Worm (Caenorhabditis elegans) whole organism, L2 larva: ENCODE results near the gene F19B10.1.

Source experiments
- C34F6.9 ChIP-seq: fragments of 150-350 bp; optimal IDR thresholded peaks from 2 replicates; lab custom pipeline; 2014; ENCODE audit warnings: missing biosample characterization, missing genetic modification characterization
- F13H6.1 ChIP-seq: sonication (generic microtip); optimal IDR thresholded peaks from 2 replicates; lab custom pipeline; 2016; ENCODE audit warnings: missing genetic modification characterization, missing compliant biosample characterization
- R02D3.7 ChIP-seq: fragments of 150-350 bp; optimal IDR thresholded peaks from 2 replicates; lab custom pipeline; 2014; ENCODE audit warnings: missing biosample characterization, missing genetic modification characterization
- Y55F3AM.14 ChIP-seq: fragments of 200-800 bp; sonication (Bioruptor generic); optimal IDR thresholded peaks from 2 replicates; lab custom pipeline; 2018; ENCODE audit warnings: mild to moderate bottlenecking, missing genetic modification characterization, missing compliant biosample characterization
- ZK546.5 ChIP-seq: sonication (generic microtip); optimal IDR thresholded peaks from 2 replicates; lab custom pipeline; 2017; ENCODE audit warnings: missing biosample characterization, missing genetic modification characterization
- alr-1 ChIP-seq: fragments of 150-350 bp; optimal IDR thresholded peaks from 2 replicates; lab custom pipeline; 2014; ENCODE audit warnings: missing biosample characterization, missing genetic modification characterization
- aly-2 ChIP-seq: fragments of 150-350 bp; optimal IDR thresholded peaks from 2 replicates; lab custom pipeline; 2014; ENCODE audit warnings: missing biosample characterization, missing genetic modification characterization
- ama-1 ChIP-seq: fragments of 150-350 bp; optimal IDR thresholded peaks from 2 replicates; lab custom pipeline; 2018; ENCODE audit warnings: inconsistent platforms
- blmp-1 ChIP-seq: sonication (generic microtip); optimal IDR thresholded peaks from 2 replicates; lab custom pipeline; 2017; ENCODE audit warnings: missing genetic modification characterization, mild to moderate bottlenecking, missing compliant biosample characterization, antibody characterized with exemption, moderate library complexity; ENCODE audit not compliant: insufficient read depth
- ceh-16 ChIP-seq: fragments of 150-350 bp; optimal IDR thresholded peaks from 2 replicates; lab custom pipeline; 2014; ENCODE audit warnings: missing biosample characterization, missing genetic modification characterization
- ceh-82 ChIP-seq: fragments of 150-350 bp; optimal IDR thresholded peaks from 2 replicates; lab custom pipeline; 2014; ENCODE audit warnings: missing biosample characterization, missing genetic modification characterization
- crh-2 ChIP-seq: sonication (generic microtip); optimal IDR thresholded peaks from 2 replicates; lab custom pipeline; 2017; ENCODE audit warnings: missing biosample characterization, missing genetic modification characterization
- dmd-4 ChIP-seq: sonication (generic microtip); optimal IDR thresholded peaks from 2 replicates; lab custom pipeline; 2017; ENCODE audit warnings: missing biosample characterization, missing genetic modification characterization
- egl-27 ChIP-seq: sonication (generic microtip); optimal IDR thresholded peaks from 3 replicates; lab custom pipeline; 2017; ENCODE audit warnings: missing biosample characterization, missing genetic modification reagents, missing genetic modification characterization
- elt-1 ChIP-seq: fragments of 150-350 bp; optimal IDR thresholded peaks from 2 replicates; lab custom pipeline; 2014; ENCODE audit warnings: missing biosample characterization, missing genetic modification characterization
- elt-3 ChIP-seq: sonication (generic microtip); optimal IDR thresholded peaks from 2 replicates; lab custom pipeline; 2017; ENCODE audit warnings: missing biosample characterization, missing genetic modification characterization
- fos-1 ChIP-seq: fragments of 150-350 bp; optimal IDR thresholded peaks from 2 replicates; lab custom pipeline; 2014; ENCODE audit warnings: missing biosample characterization, missing genetic modification characterization
- gmeb-1 ChIP-seq: fragments of 150-350 bp; optimal IDR thresholded peaks from 2 replicates; lab custom pipeline; 2014; ENCODE audit warnings: missing biosample characterization, missing genetic modification characterization
- lin-11 ChIP-seq: fragments of 150-350 bp; sonication (generic microtip); optimal IDR thresholded peaks from 2 replicates; lab custom pipeline; 2014; ENCODE audit warnings: missing biosample characterization, missing genetic modification characterization, inconsistent platforms, mixed read lengths
- lin-13 ChIP-seq: fragments of 150-350 bp; optimal IDR thresholded peaks from 2 replicates; lab custom pipeline; 2014; ENCODE audit warnings: missing biosample characterization, missing genetic modification reagents, missing genetic modification characterization
- lin-39 ChIP-seq: fragments of 150-350 bp; optimal IDR thresholded peaks from 2 replicates; lab custom pipeline; 2014; ENCODE audit warnings: missing biosample characterization, missing genetic modification reagents, missing genetic modification characterization
- lsy-2 ChIP-seq, 2 experiments: fragments of 150-350 bp in 1 of 2; sonication (generic microtip) in 1 of 2; optimal IDR thresholded peaks; 2 replicates each; lab custom pipeline; 2014 to 2017; ENCODE audit warnings: missing biosample characterization in 2 of 2, missing genetic modification characterization in 2 of 2
- mab-5 ChIP-seq: fragments of 150-350 bp; optimal IDR thresholded peaks from 2 replicates; lab custom pipeline; 2014; ENCODE audit warnings: missing biosample characterization, missing genetic modification characterization
- mbf-1 ChIP-seq: sonication (generic microtip); optimal IDR thresholded peaks from 2 replicates; lab custom pipeline; 2017; ENCODE audit warnings: missing biosample characterization, missing genetic modification characterization
- mdl-1 ChIP-seq, 2 experiments: fragments of 150-350 bp in 1 of 2; sonication (generic microtip) in 1 of 2; optimal IDR thresholded peaks; 2 replicates each; lab custom pipeline; 2017; ENCODE audit warnings: missing biosample characterization in 2 of 2, missing genetic modification characterization in 2 of 2
- nhr-10 ChIP-seq: sonication (generic microtip); optimal IDR thresholded peaks from 2 replicates; lab custom pipeline; 2017; ENCODE audit warnings: missing biosample characterization, missing genetic modification characterization
- nhr-11 ChIP-seq: fragments of 150-350 bp; optimal IDR thresholded peaks from 2 replicates; lab custom pipeline; 2014; ENCODE audit warnings: missing biosample characterization, missing genetic modification characterization
- nhr-12 ChIP-seq: fragments of 150-350 bp; optimal IDR thresholded peaks from 2 replicates; lab custom pipeline; 2014; ENCODE audit warnings: missing biosample characterization, missing genetic modification characterization
- nhr-129 ChIP-seq: fragments of 150-350 bp; optimal IDR thresholded peaks from 2 replicates; lab custom pipeline; 2014; ENCODE audit warnings: missing biosample characterization, missing genetic modification characterization
- nhr-21 ChIP-seq: fragments of 150-350 bp; optimal IDR thresholded peaks from 2 replicates; lab custom pipeline; 2014; ENCODE audit warnings: missing biosample characterization, missing genetic modification characterization
- nhr-23 ChIP-seq: fragments of 150-350 bp; optimal IDR thresholded peaks from 2 replicates; lab custom pipeline; 2014; ENCODE audit warnings: missing biosample characterization, missing genetic modification reagents, missing genetic modification characterization
- nhr-237 ChIP-seq: fragments of 150-350 bp; optimal IDR thresholded peaks from 2 replicates; lab custom pipeline; 2014; ENCODE audit warnings: missing biosample characterization, missing genetic modification characterization
- nhr-25 ChIP-seq: fragments of 150-350 bp; sonication (generic microtip); optimal IDR thresholded peaks from 3 replicates; lab custom pipeline; 2014; ENCODE audit warnings: missing biosample characterization, missing genetic modification characterization
- nhr-6 ChIP-seq: fragments of 150-350 bp; optimal IDR thresholded peaks from 2 replicates; lab custom pipeline; 2014; ENCODE audit warnings: missing biosample characterization, missing genetic modification characterization
- nhr-77 ChIP-seq: fragments of 150-350 bp; optimal IDR thresholded peaks from 2 replicates; lab custom pipeline; 2014; ENCODE audit warnings: missing biosample characterization, missing genetic modification characterization
- peb-1 ChIP-seq: fragments of 150-350 bp; optimal IDR thresholded peaks from 2 replicates; lab custom pipeline; 2014; ENCODE audit warnings: missing biosample characterization, missing genetic modification characterization
- sem-4 ChIP-seq: fragments of 150-350 bp; optimal IDR thresholded peaks from 2 replicates; lab custom pipeline; 2014; ENCODE audit warnings: missing biosample characterization, missing genetic modification reagents, missing genetic modification characterization
- skn-1 ChIP-seq: sonication (generic microtip); optimal IDR thresholded peaks from 2 replicates; lab custom pipeline; 2017; ENCODE audit warnings: missing biosample characterization, missing genetic modification characterization
- sma-3 ChIP-seq: sonication (generic microtip); optimal IDR thresholded peaks from 2 replicates; lab custom pipeline; 2016; ENCODE audit warnings: missing genetic modification reagents, missing genetic modification characterization, missing compliant biosample characterization
- sma-9 ChIP-seq, 2 experiments: fragments of 150-350 bp in 1 of 2; sonication (generic microtip) in 1 of 2; optimal IDR thresholded peaks; 2 replicates each; lab custom pipeline; 2014 to 2016; ENCODE audit warnings: missing genetic modification characterization in 2 of 2, mild to moderate bottlenecking in 1 of 2, missing biosample characterization in 1 of 2, missing compliant biosample characterization in 1 of 2, missing genetic modification reagents in 1 of 2, moderate library complexity in 1 of 2
- snpc-4 ChIP-seq: fragments of 150-350 bp; optimal IDR thresholded peaks from 2 replicates; lab custom pipeline; 2014; ENCODE audit warnings: missing biosample characterization, missing genetic modification characterization
- unc-39 ChIP-seq: fragments of 150-350 bp; optimal IDR thresholded peaks from 2 replicates; lab custom pipeline; 2014; ENCODE audit warnings: missing biosample characterization, missing genetic modification characterization
- unc-55 ChIP-seq: fragments of 150-350 bp; sonication (generic microtip); optimal IDR thresholded peaks from 3 replicates; lab custom pipeline; 2014; ENCODE audit warnings: missing biosample characterization, missing genetic modification reagents, missing genetic modification characterization
- unc-62 ChIP-seq: fragments of 150-350 bp; optimal IDR thresholded peaks from 2 replicates; lab custom pipeline; 2014; ENCODE audit warnings: missing biosample characterization, missing genetic modification reagents, missing genetic modification characterization
- zag-1 ChIP-seq: fragments of 150-350 bp; optimal IDR thresholded peaks from 2 replicates; lab custom pipeline; 2014; ENCODE audit warnings: missing biosample characterization, missing genetic modification characterization
- ztf-1 ChIP-seq: fragments of 200-800 bp; sonication (Bioruptor generic); conservative IDR thresholded peaks from 2 replicates; pipeline ENCODE4 v1.3.6; 2022; ENCODE audit warnings: missing genetic modification characterization, missing compliant biosample characterization
- ztf-11 ChIP-seq: sonication (generic microtip); optimal IDR thresholded peaks from 2 replicates; lab custom pipeline; 2017; ENCODE audit warnings: missing biosample characterization, missing genetic modification characterization
- ztf-4 ChIP-seq: fragments of 150-350 bp; optimal IDR thresholded peaks from 2 replicates; lab custom pipeline; 2014; ENCODE audit warnings: missing biosample characterization, missing genetic modification characterization

Gene F19B10.1

ce11 chrII:3682770-3683234 lies at the start of gene F19B10.1:
Gene F19B10.1 (plus strand): TSS chrII:3683184.
- TF ChIP-seq ztf-1 (GFP tag; lab: Robert Waterston, UW) (no peak), ztf-4 (no peak), alr-1 (tag; lab: Kevin White, UChicago) (no peak), sma-9 (GFP tag; optimal IDR thresholded peaks at IDR 0.05; lab: Kevin White, UChicago) (peak; percentile 80), sma-9 (tag; optimal IDR thresholded peaks at IDR 0.05; lab: Kevin White, UChicago) (no peak), F13H6.1 (tag; lab: Kevin White, UChicago) (no peak), dmd-4 (tag; lab: Kevin White, UChicago) (no peak), nhr-11 (no peak), nhr-25 (tag; lab: Kevin White, UChicago) (no peak), lsy-2 (tag; optimal IDR thresholded peaks at IDR 0.05; lab: Kevin White, UChicago) (peak; percentile 42 to 88), ZK546.5 (tag; lab: Kevin White, UChicago) (no peak), ama-1 (lab: Kevin White, UChicago) (no peak), mbf-1 (no peak), nhr-6 (tag; lab: Kevin White, UChicago) (no peak), unc-62 (GFP tag; lab: Kevin White, UChicago) (no peak), nhr-12 (tag; lab: Kevin White, UChicago) (no peak), lin-39 (tag; lab: Kevin White, UChicago) (no peak), nhr-77 (tag; lab: Kevin White, UChicago) (no peak), lin-13 (GFP tag; lab: Kevin White, UChicago) (peak; percentile 78), ceh-82 (tag; lab: Kevin White, UChicago) (no peak), nhr-10 (tag; lab: Kevin White, UChicago) (no peak), mab-5 (tag; lab: Kevin White, UChicago) (peak; percentile 75), nhr-129 (peak; percentile 62), sem-4 (tag; lab: Kevin White, UChicago) (peak; percentile 57), ztf-11 (no peak), crh-2 (tag; lab: Kevin White, UChicago) (peak; percentile 72), snpc-4 (peak; percentile 43), zag-1 (no peak), Y55F3AM.14 (GFP tag; lab: Kevin White, UChicago) (no peak), lin-11 (tag; lab: Kevin White, UChicago) (no peak), nhr-237 (tag; lab: Kevin White, UChicago) (no peak), gmeb-1 (tag; lab: Kevin White, UChicago) (peak; percentile 91), nhr-23 (tag; lab: Kevin White, UChicago) (no peak), egl-27 (tag; lab: Kevin White, UChicago) (no peak), unc-39 (tag; lab: Kevin White, UChicago) (no peak), sma-3 (GFP tag; lab: Kevin White, UChicago) (peak; percentile 72), C34F6.9 (tag; lab: Kevin White, UChicago) (peak; percentile 89), nhr-21 (tag; lab: Kevin White, UChicago) (peak; percentile 61), aly-2 (tag; lab: Kevin White, UChicago) (no peak), elt-1 (tag; lab: Kevin White, UChicago) (no peak), mdl-1 (tag; optimal IDR thresholded peaks at IDR 0.05; lab: Kevin White, UChicago) (peak in 1 of 2 experiments; percentile 55), blmp-1 (tag; lab: Kevin White, UChicago) (no peak), ceh-16 (no peak), R02D3.7 (tag; lab: Kevin White, UChicago) (no peak), peb-1 (no peak), elt-3 (tag; lab: Kevin White, UChicago) (no peak), skn-1 (tag; lab: Kevin White, UChicago) (no peak), fos-1 (tag; lab: Kevin White, UChicago) (peak; percentile 78), unc-55 (peak; percentile 66)
